Worm (Caenorhabditis elegans) whole organism, midembryonic: Measurements from ENCODE around the gene gem-1.

Source experiments
- T22C8.4 ChIP-seq: fragments of 200-800 bp; sonication (Bioruptor generic); IDR thresholded peaks from 2 replicates; pipeline ENCODE4 v1.3.6; 2022; ENCODE audit warnings: missing genetic modification characterization, missing compliant biosample characterization
- cog-1 ChIP-seq: sonication (generic microtip); optimal IDR thresholded peaks from 2 replicates; lab custom pipeline; 2016; ENCODE audit warnings: missing genetic modification characterization, missing compliant biosample characterization
- klf-2 ChIP-seq: fragments of 200-800 bp; sonication (Bioruptor generic); conservative IDR thresholded peaks from 2 replicates; pipeline ENCODE4 v1.3.6; 2022; ENCODE audit warnings: missing genetic modification reagents, missing genetic modification characterization, missing compliant biosample characterization
- med-1 ChIP-seq: sonication (generic microtip); optimal IDR thresholded peaks from 2 replicates; lab custom pipeline; 2017; ENCODE audit warnings: missing genetic modification characterization, mild to moderate bottlenecking, missing compliant biosample characterization, antibody characterized with exemption, missing genetic modification reagents; ENCODE audit not compliant: insufficient read depth
- ref-1 ChIP-seq: fragments of 200-800 bp; sonication (Bioruptor generic); conservative IDR thresholded peaks from 2 replicates; pipeline ENCODE4 v1.3.6; 2022; ENCODE audit warnings: missing genetic modification reagents, missing genetic modification characterization, missing compliant biosample characterization
- tab-1 ChIP-seq: fragments of 200-800 bp; sonication (Bioruptor generic); IDR thresholded peaks from 2 replicates; pipeline ENCODE4 v1.3.6; 2022; ENCODE audit warnings: missing genetic modification characterization, missing compliant biosample characterization
- ztf-23 ChIP-seq: fragments of 200-800 bp; sonication (Bioruptor generic); IDR thresholded peaks from 2 replicates; pipeline ENCODE4 v1.3.6; 2022; ENCODE audit warnings: missing genetic modification reagents, missing genetic modification characterization, missing compliant biosample characterization
- ztf-29 ChIP-seq: fragments of 200-800 bp; sonication (Bioruptor generic); IDR thresholded peaks from 2 replicates; pipeline ENCODE4 v1.3.6; 2022; ENCODE audit warnings: missing genetic modification reagents, missing genetic modification characterization, missing compliant biosample characterization

- TF ChIP-seq tab-1 (GFP tag; lab: Robert Waterston, UW) (no peak), med-1 (no peak), ztf-29 (GFP tag; lab: Robert Waterston, UW) (no peak), ref-1 (GFP tag; lab: Robert Waterston, UW) (no peak), cog-1 (no peak), ztf-23 (GFP tag; lab: Robert Waterston, UW) (no peak), klf-2 (GFP tag; lab: Robert Waterston, UW) (no peak), T22C8.4 (GFP tag; lab: Robert Waterston, UW) (no peak)
Observed at ce11 chrX:13357673-13358072, 19.1 kb downstream of the gem-1 start.
